Fruit fly (Drosophila melanogaster) whole organism, embryonic: ENCODE results near the gene moody.

Experiments
- Blimp-1 ChIP-seq: fragments of 200-800 bp; sonication (Bioruptor generic); optimal IDR thresholded peaks from 3 replicates; lab custom pipeline; 2018; ENCODE audit warnings: missing biosample characterization, missing genetic modification characterization, mild to moderate bottlenecking, moderate library complexity, missing genetic modification reagents
- CG10209 ChIP-seq: fragments of 200-800 bp; sonication (Bioruptor generic); optimal IDR thresholded peaks from 3 replicates; lab custom pipeline; 2017; ENCODE audit warnings: missing biosample characterization, mild to moderate bottlenecking, missing genetic modification characterization, missing genetic modification reagents
- CG10321 ChIP-seq: fragments of 200-800 bp; sonication (Bioruptor generic); IDR thresholded peaks from 2 replicates; pipeline ENCODE4 v1.3.6; 2022; ENCODE audit warnings: missing biosample characterization, missing genetic modification characterization
- CG11504 ChIP-seq: fragments of 200-800 bp; sonication (Bioruptor generic); optimal IDR thresholded peaks from 3 replicates; lab custom pipeline; 2019; ENCODE audit warnings: missing biosample characterization, mild to moderate bottlenecking, missing genetic modification characterization, moderate library complexity
- CG12769 ChIP-seq: fragments of 200-800 bp; sonication (Bioruptor generic); optimal IDR thresholded peaks from 2 replicates; lab custom pipeline; 2019; ENCODE audit warnings: missing biosample characterization, mild to moderate bottlenecking, missing genetic modification characterization, moderate library complexity
- CG14667 ChIP-seq: fragments of 200-800 bp; sonication (Bioruptor generic); IDR thresholded peaks from 2 replicates; pipeline ENCODE4 v1.3.6; 2022; ENCODE audit warnings: missing biosample characterization, missing genetic modification characterization
- CG14965 ChIP-seq: fragments of 200-800 bp; sonication (Bioruptor generic); optimal IDR thresholded peaks from 2 replicates; lab custom pipeline; 2016; ENCODE audit warnings: missing biosample characterization, missing genetic modification characterization, borderline replicate concordance
- CG1603 ChIP-seq: fragments of 200-800 bp; sonication (Bioruptor generic); optimal IDR thresholded peaks from 2 replicates; lab custom pipeline; 2019; ENCODE audit warnings: missing biosample characterization, mild to moderate bottlenecking, missing genetic modification characterization, moderate library complexity
- CG17359 ChIP-seq: fragments of 200-800 bp; sonication (Bioruptor generic); optimal IDR thresholded peaks from 3 replicates; lab custom pipeline; 2018; ENCODE audit warnings: missing biosample characterization, mild to moderate bottlenecking, missing genetic modification characterization, moderate library complexity
- CG17361 ChIP-seq: fragments of 200-800 bp; sonication (Bioruptor generic); IDR thresholded peaks from 3 replicates; pipeline ENCODE4 v1.3.6; 2022; ENCODE audit warnings: missing biosample characterization, missing genetic modification characterization
- CG17385 ChIP-seq: fragments of 200-800 bp; sonication (Bioruptor generic); optimal IDR thresholded peaks from 3 replicates; lab custom pipeline; 2018; ENCODE audit warnings: missing biosample characterization, mild to moderate bottlenecking, missing genetic modification characterization
- CG30431 ChIP-seq: fragments of 200-800 bp; sonication (Bioruptor generic); optimal IDR thresholded peaks from 2 replicates; lab custom pipeline; 2017; ENCODE audit warnings: missing biosample characterization, missing genetic modification characterization
- CG32532 ChIP-seq: fragments of 200-800 bp; sonication (Bioruptor generic); IDR thresholded peaks from 2 replicates; pipeline ENCODE4 v1.3.6; 2022; ENCODE audit warnings: missing biosample characterization, missing genetic modification characterization
- CG5245 ChIP-seq: fragments of 200-800 bp; sonication (Bioruptor generic); optimal IDR thresholded peaks from 3 replicates; lab custom pipeline; 2016; ENCODE audit warnings: missing biosample characterization, missing genetic modification characterization
- CG6272 ChIP-seq: fragments of 200-800 bp; sonication (Bioruptor generic); IDR thresholded peaks from 2 replicates; pipeline ENCODE4 v1.3.6; 2022; ENCODE audit warnings: missing biosample characterization, missing genetic modification characterization
- CG7839 ChIP-seq: fragments of 200-800 bp; sonication (Bioruptor generic); optimal IDR thresholded peaks from 3 replicates; lab custom pipeline; 2018; ENCODE audit warnings: missing biosample characterization, mild to moderate bottlenecking, missing genetic modification characterization, moderate library complexity
- CG7928 ChIP-seq: fragments of 200-800 bp; sonication (Bioruptor generic); optimal IDR thresholded peaks from 2 replicates; lab custom pipeline; 2017; ENCODE audit warnings: missing biosample characterization, mild to moderate bottlenecking, missing genetic modification characterization
- CG8765 ChIP-seq: fragments of 200-800 bp; sonication (Bioruptor generic); IDR thresholded peaks from 2 replicates; pipeline ENCODE4 v1.3.6; 2022; ENCODE audit warnings: missing biosample characterization, missing genetic modification characterization
- CoRest ChIP-seq: fragments of 200-800 bp; sonication (Bioruptor generic); optimal IDR thresholded peaks from 3 replicates; lab custom pipeline; 2018; ENCODE audit warnings: missing biosample characterization, mild to moderate bottlenecking, missing genetic modification characterization, moderate library complexity
- D19B ChIP-seq: fragments of 200-800 bp; sonication (Bioruptor generic); optimal IDR thresholded peaks from 2 replicates; lab custom pipeline; 2017; ENCODE audit warnings: missing biosample characterization, mild to moderate bottlenecking, missing genetic modification characterization
- E2f1 ChIP-seq: fragments of 200-800 bp; sonication (Bioruptor generic); IDR thresholded peaks from 2 replicates; pipeline ENCODE4 v1.3.6; 2022; ENCODE audit warnings: missing biosample characterization, missing genetic modification characterization
- H15 ChIP-seq: fragments of 200-800 bp; sonication (Bioruptor generic); IDR thresholded peaks from 3 replicates; pipeline ENCODE4 v1.3.6; 2022; ENCODE audit warnings: missing biosample characterization, missing genetic modification characterization
- HLH54F ChIP-seq: fragments of 200-800 bp; sonication (Bioruptor generic); optimal IDR thresholded peaks from 3 replicates; lab custom pipeline; 2016; ENCODE audit warnings: missing biosample characterization, missing genetic modification characterization
- Hr51 ChIP-seq, 2 experiments: fragments of 200-800 bp; sonication (Bioruptor generic); optimal IDR thresholded peaks; 2 replicates in 1 of 2; 3 replicates in 1 of 2; lab custom pipeline; 2016 to 2018; ENCODE audit warnings: missing biosample characterization in 2 of 2, missing genetic modification characterization in 2 of 2, mild to moderate bottlenecking in 1 of 2, moderate library complexity in 1 of 2
- Hsf ChIP-seq: fragments of 200-800 bp; sonication (Bioruptor generic); optimal IDR thresholded peaks from 3 replicates; lab custom pipeline; 2016; ENCODE audit warnings: missing biosample characterization, missing genetic modification characterization
- Med ChIP-seq: fragments of 200-800 bp; sonication (Bioruptor generic); peaks from one replicate; lab custom pipeline; 2016; ENCODE audit warnings: missing biosample characterization, missing genetic modification characterization, mild to moderate bottlenecking, inconsistent platforms, moderate library complexity
- NfI ChIP-seq: fragments of 200-800 bp; sonication (Bioruptor generic); optimal IDR thresholded peaks from 3 replicates; lab custom pipeline; 2018; ENCODE audit warnings: missing biosample characterization, mild to moderate bottlenecking, missing genetic modification characterization, moderate library complexity
- Xrp1 ChIP-seq: fragments of 200-800 bp; sonication (Bioruptor generic); IDR thresholded peaks from 2 replicates; pipeline ENCODE4 v1.3.6; 2022; ENCODE audit warnings: missing biosample characterization, missing genetic modification characterization
- YL-1 ChIP-seq: fragments of 200-800 bp; sonication (Bioruptor generic); optimal IDR thresholded peaks from 3 replicates; lab custom pipeline; 2017; ENCODE audit warnings: missing biosample characterization, mild to moderate bottlenecking, missing genetic modification characterization
- az2 ChIP-seq: fragments of 200-800 bp; sonication (Bioruptor generic); optimal IDR thresholded peaks from 3 replicates; lab custom pipeline; 2016; ENCODE audit warnings: missing biosample characterization, missing genetic modification characterization
- bcd ChIP-seq: fragments of 200-800 bp; sonication (Bioruptor generic); optimal IDR thresholded peaks from 2 replicates; lab custom pipeline; 2017; ENCODE audit warnings: missing biosample characterization, mild to moderate bottlenecking, missing genetic modification characterization
- bsh ChIP-seq, 2 experiments: fragments of 200-800 bp; sonication (Bioruptor generic); optimal IDR thresholded peaks; 2 replicates each; lab custom pipeline; 2017 to 2018; ENCODE audit warnings: mild to moderate bottlenecking in 2 of 2, missing biosample characterization in 2 of 2, missing genetic modification characterization in 2 of 2, moderate library complexity in 1 of 2
- dysf ChIP-seq: fragments of 200-800 bp; sonication (Bioruptor generic); IDR thresholded peaks from 3 replicates; pipeline ENCODE4 v1.3.6; 2022; ENCODE audit warnings: missing biosample characterization, missing genetic modification characterization
- fd64A ChIP-seq: fragments of 200-800 bp; sonication (Bioruptor generic); optimal IDR thresholded peaks from 3 replicates; lab custom pipeline; 2018; ENCODE audit warnings: missing biosample characterization, mild to moderate bottlenecking, missing genetic modification characterization
- gro ChIP-seq: fragments of 200-800 bp; sonication (Bioruptor generic); optimal IDR thresholded peaks from 2 replicates; lab custom pipeline; 2016; ENCODE audit warnings: missing biosample characterization, missing genetic modification characterization
- hth ChIP-seq: fragments of >200 bp; optimal IDR thresholded peaks from 2 replicates; lab custom pipeline; 2017; ENCODE audit warnings: inconsistent platforms
- ind ChIP-seq: fragments of 200-800 bp; sonication (Bioruptor generic); optimal IDR thresholded peaks from 3 replicates; lab custom pipeline; 2016; ENCODE audit warnings: missing biosample characterization, missing genetic modification characterization
- kah ChIP-seq: fragments of 200-800 bp; sonication (Bioruptor generic); optimal IDR thresholded peaks from 2 replicates; lab custom pipeline; 2018; ENCODE audit warnings: missing biosample characterization, mild to moderate bottlenecking, missing genetic modification characterization
- lab ChIP-seq: fragments of 200-800 bp; sonication (Bioruptor generic); optimal IDR thresholded peaks from 3 replicates; lab custom pipeline; 2017; ENCODE audit warnings: missing biosample characterization, missing genetic modification characterization, mild to moderate bottlenecking, moderate library complexity, missing genetic modification reagents
- nau ChIP-seq: fragments of 200-800 bp; sonication (Bioruptor generic); optimal IDR thresholded peaks from 3 replicates; lab custom pipeline; 2017; ENCODE audit warnings: missing biosample characterization, mild to moderate bottlenecking, missing genetic modification characterization, missing genetic modification reagents
- pb ChIP-seq: fragments of 200-800 bp; sonication (Bioruptor generic); optimal IDR thresholded peaks from 3 replicates; lab custom pipeline; 2016; ENCODE audit warnings: missing biosample characterization, missing genetic modification characterization
- peb ChIP-seq: fragments of 200-800 bp; sonication (Bioruptor generic); IDR thresholded peaks from 2 replicates; pipeline ENCODE4 v1.3.6; 2022; ENCODE audit warnings: missing biosample characterization, missing genetic modification characterization
- sc ChIP-seq, 3 experiments: fragments of >200 bp in 2 of 3; fragments of 200-800 bp in 1 of 3; sonication (Bioruptor generic) in 1 of 3; optimal IDR thresholded peaks; 2 replicates in 2 of 3; 3 replicates in 1 of 3; lab custom pipeline; 2017; ENCODE audit warnings: mild to moderate bottlenecking in 1 of 3, missing biosample characterization in 1 of 3, missing genetic modification characterization in 1 of 3, missing genetic modification reagents in 1 of 3
- seq ChIP-seq: fragments of 200-800 bp; sonication (Bioruptor generic); IDR thresholded peaks from 2 replicates; pipeline ENCODE4 v1.3.6; 2022; ENCODE audit warnings: missing biosample characterization, missing genetic modification characterization
- shn ChIP-seq: fragments of 200-800 bp; sonication (Bioruptor generic); optimal IDR thresholded peaks from 3 replicates; lab custom pipeline; 2016; ENCODE audit warnings: missing biosample characterization, missing genetic modification characterization
- so ChIP-seq: fragments of 200-800 bp; sonication (Bioruptor generic); IDR thresholded peaks from 3 replicates; pipeline ENCODE4 v1.3.6; 2022; ENCODE audit warnings: missing biosample characterization, missing genetic modification characterization
- vnd ChIP-seq: fragments of 200-800 bp; sonication (Bioruptor generic); IDR thresholded peaks from 3 replicates; pipeline ENCODE4 v1.3.6; 2022; ENCODE audit warnings: missing biosample characterization, missing genetic modification characterization; ENCODE audit not compliant: partially characterized antibody
- z ChIP-seq: fragments of 200-800 bp; sonication (Bioruptor generic); IDR thresholded peaks from 3 replicates; pipeline ENCODE4 v1.3.6; 2022; ENCODE audit warnings: missing biosample characterization, missing genetic modification characterization
- zfh1 ChIP-seq: fragments of 200-800 bp; sonication (Bioruptor generic); IDR thresholded peaks from 3 replicates; pipeline ENCODE4 v1.3.6; 2022; ENCODE audit warnings: missing biosample characterization, missing genetic modification characterization

The moody gene

DNA sequence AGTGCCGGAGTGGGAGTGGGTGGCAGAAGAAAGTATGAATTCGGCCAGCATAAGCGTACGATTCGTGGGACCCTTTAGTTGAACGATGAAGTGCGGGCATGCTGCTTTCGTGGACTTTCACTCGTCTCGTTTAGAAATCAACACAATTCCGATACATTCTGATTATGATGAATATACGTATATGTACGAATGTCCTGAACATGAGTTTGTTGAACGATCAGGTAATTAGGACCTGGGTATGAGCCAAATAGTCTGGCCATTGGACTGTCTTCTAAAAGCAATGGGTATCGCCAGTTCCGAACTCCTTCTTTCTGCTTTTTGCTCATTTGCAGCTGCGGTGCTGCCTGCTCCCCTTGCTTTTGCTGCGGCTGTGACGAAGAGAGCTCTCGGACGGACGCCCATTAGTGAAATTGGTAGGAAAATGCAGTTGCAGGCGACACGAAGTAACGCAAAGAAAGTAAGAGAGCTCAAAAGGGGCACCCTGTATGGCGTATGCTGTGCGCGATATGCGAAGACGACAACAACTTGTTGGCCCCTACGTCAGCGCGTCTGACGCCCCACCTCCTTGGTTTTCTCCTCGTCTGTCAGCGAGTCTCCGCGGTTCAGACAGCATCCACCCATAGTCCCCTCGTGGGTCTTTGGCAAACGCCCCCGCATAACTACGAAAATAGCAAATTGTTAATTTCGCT lies 13.0 kb downstream of the moody start (continued):
- TF ChIP-seq CG10209 (GFP tag; lab: Kevin White, UChicago) (no peak), nau (no peak), vnd (no peak), sc (optimal IDR thresholded peaks at IDR 0.05; lab: Kevin White, UChicago) (no peak), sc (GFP tag; optimal IDR thresholded peaks at IDR 0.05; lab: Kevin White, UChicago) (no peak), ind (peak; percentile 33), bcd (GFP tag; lab: Kevin White, UChicago) (peak; percentile 4), CG7839 (tag; lab: Kevin White, UChicago) (peak; percentile 18), shn (GFP tag; lab: Kevin White, UChicago) (peak; percentile 17), Blimp-1 (peak; percentile 24), CG14965 (no peak), CG1603 (tag; lab: Kevin White, UChicago) (peak; percentile 44), CG7928 (GFP tag; lab: Kevin White, UChicago) (no peak), CG32532 (GFP tag; lab: Robert Waterston, UW) (peak; percentile 19; the same call in 1 of the 2 replicates), gro (GFP tag; lab: Kevin White, UChicago) (no peak), Hr51 (GFP tag; optimal IDR thresholded peaks at IDR 0.05; lab: Kevin White, UChicago) (peak in 1 of 2 experiments; percentile 30), NfI (peak; percentile 3), Xrp1 (GFP tag; lab: Robert Waterston, UW) (peak; percentile 38; the same call in 1 of the 2 replicates), CG6272 (GFP tag; lab: Robert Waterston, UW) (no peak), E2f1 (no peak), CG12769 (tag; lab: Kevin White, UChicago) (no peak), pb (GFP tag; lab: Kevin White, UChicago) (peak; percentile 44), YL-1 (GFP tag; lab: Kevin White, UChicago) (no peak), bsh (GFP tag; optimal IDR thresholded peaks at IDR 0.05; lab: Kevin White, UChicago) (peak in 1 of 2 experiments; percentile 13), CG30431 (GFP tag; lab: Kevin White, UChicago) (peak; percentile 19), fd64A (GFP tag; lab: Kevin White, UChicago) (no peak), Med (GFP tag; lab: Kevin White, UChicago) (peak; percentile 77), kah (peak; percentile 62), CG17361 (0 out of 3 replicates have a peak, but pooled peaks have one; percentile 21), H15 (0 out of 3 replicates have a peak, but pooled peaks have one; percentile 32), seq (GFP tag; lab: Robert Waterston, UW) (0 out of 2 replicates have a peak, but pooled peaks have one; percentile 25), z (no peak), CG14667 (GFP tag; lab: Robert Waterston, UW) (no peak), CG8765 (GFP tag; lab: Robert Waterston, UW) (no peak), az2 (GFP tag; lab: Kevin White, UChicago) (peak; percentile 25), D19B (peak; percentile 90), dysf (0 out of 3 replicates have a peak, but pooled peaks have one; percentile 35), zfh1 (GFP tag; lab: Robert Waterston, UW) (0 out of 3 replicates have a peak, but pooled peaks have one; percentile 15), peb (GFP tag; lab: Robert Waterston, UW) (no peak), CG11504 (tag; lab: Kevin White, UChicago) (peak; percentile 50), HLH54F (GFP tag; lab: Kevin White, UChicago) (peak; percentile 14), hth (lab: Kevin White, UChicago) (no peak), so (GFP tag; lab: Robert Waterston, UW) (no peak), CG17359 (tag; lab: Kevin White, UChicago) (peak; percentile 17), CG5245 (GFP tag; lab: Kevin White, UChicago) (no peak), CG17385 (GFP tag; lab: Kevin White, UChicago) (no peak), CoRest (tag; lab: Kevin White, UChicago) (peak; percentile 40), Hsf (peak; percentile 26), CG10321 (GFP tag; lab: Robert Waterston, UW) (no peak), lab (GFP tag; lab: Kevin White, UChicago) (no peak)
